Worm (Caenorhabditis elegans) whole organism, L2 larva: ENCODE measurements around the gene suex-1.

ENCODE experiments used
- C34F6.9 ChIP-seq: fragments of 150-350 bp; optimal IDR thresholded peaks from 2 replicates; lab custom pipeline; 2014; ENCODE audit warnings: missing biosample characterization, missing genetic modification characterization
- F13H6.1 ChIP-seq: sonication (generic microtip); optimal IDR thresholded peaks from 2 replicates; lab custom pipeline; 2016; ENCODE audit warnings: missing genetic modification characterization, missing compliant biosample characterization
- R02D3.7 ChIP-seq: fragments of 150-350 bp; optimal IDR thresholded peaks from 2 replicates; lab custom pipeline; 2014; ENCODE audit warnings: missing biosample characterization, missing genetic modification characterization
- Y55F3AM.14 ChIP-seq: fragments of 200-800 bp; sonication (Bioruptor generic); optimal IDR thresholded peaks from 2 replicates; lab custom pipeline; 2018; ENCODE audit warnings: mild to moderate bottlenecking, missing genetic modification characterization, missing compliant biosample characterization
- ZK546.5 ChIP-seq: sonication (generic microtip); optimal IDR thresholded peaks from 2 replicates; lab custom pipeline; 2017; ENCODE audit warnings: missing biosample characterization, missing genetic modification characterization
- alr-1 ChIP-seq: fragments of 150-350 bp; optimal IDR thresholded peaks from 2 replicates; lab custom pipeline; 2014; ENCODE audit warnings: missing biosample characterization, missing genetic modification characterization
- aly-2 ChIP-seq: fragments of 150-350 bp; optimal IDR thresholded peaks from 2 replicates; lab custom pipeline; 2014; ENCODE audit warnings: missing biosample characterization, missing genetic modification characterization
- ama-1 ChIP-seq: fragments of 150-350 bp; optimal IDR thresholded peaks from 2 replicates; lab custom pipeline; 2018; ENCODE audit warnings: inconsistent platforms
- blmp-1 ChIP-seq: sonication (generic microtip); optimal IDR thresholded peaks from 2 replicates; lab custom pipeline; 2017; ENCODE audit warnings: missing genetic modification characterization, mild to moderate bottlenecking, missing compliant biosample characterization, antibody characterized with exemption, moderate library complexity; ENCODE audit not compliant: insufficient read depth
- ceh-16 ChIP-seq: fragments of 150-350 bp; optimal IDR thresholded peaks from 2 replicates; lab custom pipeline; 2014; ENCODE audit warnings: missing biosample characterization, missing genetic modification characterization
- ceh-82 ChIP-seq: fragments of 150-350 bp; optimal IDR thresholded peaks from 2 replicates; lab custom pipeline; 2014; ENCODE audit warnings: missing biosample characterization, missing genetic modification characterization
- crh-2 ChIP-seq: sonication (generic microtip); optimal IDR thresholded peaks from 2 replicates; lab custom pipeline; 2017; ENCODE audit warnings: missing biosample characterization, missing genetic modification characterization
- dmd-4 ChIP-seq: sonication (generic microtip); optimal IDR thresholded peaks from 2 replicates; lab custom pipeline; 2017; ENCODE audit warnings: missing biosample characterization, missing genetic modification characterization
- egl-27 ChIP-seq: sonication (generic microtip); optimal IDR thresholded peaks from 3 replicates; lab custom pipeline; 2017; ENCODE audit warnings: missing biosample characterization, missing genetic modification reagents, missing genetic modification characterization
- elt-1 ChIP-seq: fragments of 150-350 bp; optimal IDR thresholded peaks from 2 replicates; lab custom pipeline; 2014; ENCODE audit warnings: missing biosample characterization, missing genetic modification characterization
- elt-3 ChIP-seq: sonication (generic microtip); optimal IDR thresholded peaks from 2 replicates; lab custom pipeline; 2017; ENCODE audit warnings: missing biosample characterization, missing genetic modification characterization
- fos-1 ChIP-seq: fragments of 150-350 bp; optimal IDR thresholded peaks from 2 replicates; lab custom pipeline; 2014; ENCODE audit warnings: missing biosample characterization, missing genetic modification characterization
- gmeb-1 ChIP-seq: fragments of 150-350 bp; optimal IDR thresholded peaks from 2 replicates; lab custom pipeline; 2014; ENCODE audit warnings: missing biosample characterization, missing genetic modification characterization
- lin-11 ChIP-seq: fragments of 150-350 bp; sonication (generic microtip); optimal IDR thresholded peaks from 2 replicates; lab custom pipeline; 2014; ENCODE audit warnings: missing biosample characterization, missing genetic modification characterization, inconsistent platforms, mixed read lengths
- lin-13 ChIP-seq: fragments of 150-350 bp; optimal IDR thresholded peaks from 2 replicates; lab custom pipeline; 2014; ENCODE audit warnings: missing biosample characterization, missing genetic modification reagents, missing genetic modification characterization
- lin-39 ChIP-seq: fragments of 150-350 bp; optimal IDR thresholded peaks from 2 replicates; lab custom pipeline; 2014; ENCODE audit warnings: missing biosample characterization, missing genetic modification reagents, missing genetic modification characterization
- lsy-2 ChIP-seq, 2 experiments: fragments of 150-350 bp in 1 of 2; sonication (generic microtip) in 1 of 2; optimal IDR thresholded peaks; 2 replicates each; lab custom pipeline; 2014 to 2017; ENCODE audit warnings: missing biosample characterization in 2 of 2, missing genetic modification characterization in 2 of 2
- mab-5 ChIP-seq: fragments of 150-350 bp; optimal IDR thresholded peaks from 2 replicates; lab custom pipeline; 2014; ENCODE audit warnings: missing biosample characterization, missing genetic modification characterization
- mbf-1 ChIP-seq: sonication (generic microtip); optimal IDR thresholded peaks from 2 replicates; lab custom pipeline; 2017; ENCODE audit warnings: missing biosample characterization, missing genetic modification characterization
- mdl-1 ChIP-seq, 2 experiments: fragments of 150-350 bp in 1 of 2; sonication (generic microtip) in 1 of 2; optimal IDR thresholded peaks; 2 replicates each; lab custom pipeline; 2017; ENCODE audit warnings: missing biosample characterization in 2 of 2, missing genetic modification characterization in 2 of 2
- nhr-10 ChIP-seq: sonication (generic microtip); optimal IDR thresholded peaks from 2 replicates; lab custom pipeline; 2017; ENCODE audit warnings: missing biosample characterization, missing genetic modification characterization
- nhr-11 ChIP-seq: fragments of 150-350 bp; optimal IDR thresholded peaks from 2 replicates; lab custom pipeline; 2014; ENCODE audit warnings: missing biosample characterization, missing genetic modification characterization
- nhr-129 ChIP-seq: fragments of 150-350 bp; optimal IDR thresholded peaks from 2 replicates; lab custom pipeline; 2014; ENCODE audit warnings: missing biosample characterization, missing genetic modification characterization
- nhr-21 ChIP-seq: fragments of 150-350 bp; optimal IDR thresholded peaks from 2 replicates; lab custom pipeline; 2014; ENCODE audit warnings: missing biosample characterization, missing genetic modification characterization
- nhr-23 ChIP-seq: fragments of 150-350 bp; optimal IDR thresholded peaks from 2 replicates; lab custom pipeline; 2014; ENCODE audit warnings: missing biosample characterization, missing genetic modification reagents, missing genetic modification characterization
- nhr-6 ChIP-seq: fragments of 150-350 bp; optimal IDR thresholded peaks from 2 replicates; lab custom pipeline; 2014; ENCODE audit warnings: missing biosample characterization, missing genetic modification characterization
- nhr-77 ChIP-seq: fragments of 150-350 bp; optimal IDR thresholded peaks from 2 replicates; lab custom pipeline; 2014; ENCODE audit warnings: missing biosample characterization, missing genetic modification characterization
- peb-1 ChIP-seq: fragments of 150-350 bp; optimal IDR thresholded peaks from 2 replicates; lab custom pipeline; 2014; ENCODE audit warnings: missing biosample characterization, missing genetic modification characterization
- sem-4 ChIP-seq: fragments of 150-350 bp; optimal IDR thresholded peaks from 2 replicates; lab custom pipeline; 2014; ENCODE audit warnings: missing biosample characterization, missing genetic modification reagents, missing genetic modification characterization
- skn-1 ChIP-seq: sonication (generic microtip); optimal IDR thresholded peaks from 2 replicates; lab custom pipeline; 2017; ENCODE audit warnings: missing biosample characterization, missing genetic modification characterization
- sma-3 ChIP-seq: sonication (generic microtip); optimal IDR thresholded peaks from 2 replicates; lab custom pipeline; 2016; ENCODE audit warnings: missing genetic modification reagents, missing genetic modification characterization, missing compliant biosample characterization
- sma-9 ChIP-seq, 2 experiments: fragments of 150-350 bp in 1 of 2; sonication (generic microtip) in 1 of 2; optimal IDR thresholded peaks; 2 replicates each; lab custom pipeline; 2014 to 2016; ENCODE audit warnings: missing genetic modification characterization in 2 of 2, mild to moderate bottlenecking in 1 of 2, missing biosample characterization in 1 of 2, missing compliant biosample characterization in 1 of 2, missing genetic modification reagents in 1 of 2, moderate library complexity in 1 of 2
- snpc-4 ChIP-seq: fragments of 150-350 bp; optimal IDR thresholded peaks from 2 replicates; lab custom pipeline; 2014; ENCODE audit warnings: missing biosample characterization, missing genetic modification characterization
- unc-39 ChIP-seq: fragments of 150-350 bp; optimal IDR thresholded peaks from 2 replicates; lab custom pipeline; 2014; ENCODE audit warnings: missing biosample characterization, missing genetic modification characterization
- unc-55 ChIP-seq: fragments of 150-350 bp; sonication (generic microtip); optimal IDR thresholded peaks from 3 replicates; lab custom pipeline; 2014; ENCODE audit warnings: missing biosample characterization, missing genetic modification reagents, missing genetic modification characterization
- unc-62 ChIP-seq: fragments of 150-350 bp; optimal IDR thresholded peaks from 2 replicates; lab custom pipeline; 2014; ENCODE audit warnings: missing biosample characterization, missing genetic modification reagents, missing genetic modification characterization
- zag-1 ChIP-seq: fragments of 150-350 bp; optimal IDR thresholded peaks from 2 replicates; lab custom pipeline; 2014; ENCODE audit warnings: missing biosample characterization, missing genetic modification characterization
- ztf-1 ChIP-seq: fragments of 200-800 bp; sonication (Bioruptor generic); conservative IDR thresholded peaks from 2 replicates; pipeline ENCODE4 v1.3.6; 2022; ENCODE audit warnings: missing genetic modification characterization, missing compliant biosample characterization
- ztf-11 ChIP-seq: sonication (generic microtip); optimal IDR thresholded peaks from 2 replicates; lab custom pipeline; 2017; ENCODE audit warnings: missing biosample characterization, missing genetic modification characterization
- ztf-4 ChIP-seq: fragments of 150-350 bp; optimal IDR thresholded peaks from 2 replicates; lab custom pipeline; 2014; ENCODE audit warnings: missing biosample characterization, missing genetic modification characterization

Gene suex-1

DNA sequence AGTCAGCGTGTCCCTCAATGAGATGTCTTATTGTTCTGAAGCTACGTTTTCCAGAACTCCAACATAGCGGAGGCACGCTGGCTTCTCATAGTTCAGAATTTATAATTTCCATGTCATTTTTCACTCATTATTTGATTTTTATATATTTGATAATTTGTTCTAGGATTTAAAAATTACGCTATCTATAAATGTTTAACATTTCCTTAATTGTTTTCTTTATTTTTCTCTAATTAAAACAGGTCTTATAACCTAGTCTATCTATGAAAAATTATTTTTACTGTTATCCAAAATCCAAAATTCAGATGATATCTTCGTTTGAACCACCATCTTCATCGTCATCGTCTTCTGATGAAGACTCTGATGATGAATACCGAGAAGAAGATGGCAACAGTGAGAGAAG lies 19.7 kb downstream of the suex-1 start, which contains the start of gene F56D1.1:
TSS of gene F56D1.1 (plus strand) at position 301 of the 400 bp plus-strand sequence.
- no peak for TF ChIP-seq R02D3.7 (tag; lab: Kevin White, UChicago)
- no peak for TF ChIP-seq mab-5 (tag; lab: Kevin White, UChicago)
- TF ChIP-seq sma-3: no peak
- no peak for TF ChIP-seq elt-1 (tag; lab: Kevin White, UChicago)
- TF ChIP-seq sem-4: no peak
- TF ChIP-seq lin-11 (tag; lab: Kevin White, UChicago): no peak
- TF ChIP-seq lsy-2 (tag; optimal IDR thresholded peaks at IDR 0.05; lab: Kevin White, UChicago): no peak

DNA sequence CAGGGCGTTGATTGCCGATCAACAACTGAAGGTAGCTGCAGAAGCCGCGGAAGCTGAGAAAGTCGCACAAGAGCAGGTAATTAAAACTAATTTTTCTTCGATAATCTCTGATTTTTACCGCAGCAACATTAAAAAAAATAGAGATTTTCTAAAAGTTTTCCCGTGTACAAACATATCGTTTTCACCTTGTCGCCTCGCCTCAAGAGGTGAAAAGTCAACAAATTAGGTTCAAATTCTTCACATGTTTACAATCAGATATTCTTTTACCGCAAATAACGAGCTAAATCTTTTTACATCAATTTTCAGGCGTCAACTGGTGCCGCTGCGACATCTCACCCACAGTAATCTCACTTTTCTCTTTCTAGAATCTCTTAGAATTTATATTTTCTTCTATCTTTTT lies 23.1 kb downstream of the suex-1 start, which contains the start of gene ilcr-2:
TSS of gene ilcr-2 (plus strand) at position 301 of the 400 bp plus-strand sequence.
- TF ChIP-seq ama-1 (lab: Kevin White, UChicago) (no peak), Y55F3AM.14 (GFP tag; lab: Kevin White, UChicago) (no peak), elt-3 (tag; lab: Kevin White, UChicago) (no peak), snpc-4 (tag; lab: Kevin White, UChicago) (no peak), lin-39 (no peak), nhr-129 (no peak), fos-1 (tag; lab: Kevin White, UChicago) (no peak), ceh-16 (tag; lab: Kevin White, UChicago) (no peak), nhr-11 (no peak), ztf-1 (no peak), peb-1 (no peak), alr-1 (tag; lab: Kevin White, UChicago) (no peak), egl-27 (tag; lab: Kevin White, UChicago) (no peak), ZK546.5 (tag; lab: Kevin White, UChicago) (no peak), ceh-82 (tag; lab: Kevin White, UChicago) (no peak), ztf-4 (no peak), unc-39 (no peak)

DNA sequence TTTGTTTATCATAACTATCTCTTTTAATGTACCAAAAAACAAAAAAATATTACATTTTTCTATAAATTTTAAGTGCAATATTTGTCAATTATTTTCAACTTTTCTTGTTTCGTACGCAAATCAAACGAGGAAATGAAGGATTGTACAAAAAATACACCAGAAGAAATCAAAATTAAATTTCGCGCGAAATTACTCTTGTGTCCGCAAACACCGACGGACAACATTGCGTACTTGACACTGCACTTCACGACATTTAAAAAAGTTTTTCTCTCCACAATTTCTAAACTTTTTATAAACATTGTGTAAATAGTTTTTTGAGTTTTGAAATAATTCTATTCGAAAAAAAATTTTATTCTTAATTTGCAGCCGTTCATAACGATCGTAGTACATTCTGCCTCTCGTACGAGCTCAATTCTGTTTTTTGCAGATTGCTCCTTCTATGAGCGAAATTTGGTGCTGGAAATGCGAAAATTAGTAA lies 24.1 kb downstream of the suex-1 start, which contains the start of gene mrps-16:
TSS of gene mrps-16 (plus strand) at position 428 of the 478 bp plus-strand sequence.
- TF ChIP-seq mbf-1 (tag; lab: Kevin White, UChicago): no peak
- TF ChIP-seq nhr-10 (tag; lab: Kevin White, UChicago): no peak
- peak; percentile 96 for TF ChIP-seq gmeb-1 (tag; lab: Kevin White, UChicago)
- no peak for TF ChIP-seq mdl-1 (tag; optimal IDR thresholded peaks at IDR 0.05; lab: Kevin White, UChicago)
- TF ChIP-seq C34F6.9: peak; percentile 64
- TF ChIP-seq ceh-16 (tag; lab: Kevin White, UChicago): no peak
- TF ChIP-seq lsy-2 (tag; optimal IDR thresholded peaks at IDR 0.05; lab: Kevin White, UChicago): peak; percentile 62 to 88
- TF ChIP-seq ama-1 (lab: Kevin White, UChicago): peak; percentile 3
- TF ChIP-seq nhr-21 (tag; lab: Kevin White, UChicago): peak; percentile 41
- peak; percentile 39 for TF ChIP-seq lin-13 (GFP tag; lab: Kevin White, UChicago)
- peak; percentile 75 for TF ChIP-seq sma-9 (GFP tag; optimal IDR thresholded peaks at IDR 0.05; lab: Kevin White, UChicago)
- TF ChIP-seq sma-9 (tag; optimal IDR thresholded peaks at IDR 0.05; lab: Kevin White, UChicago): no peak
- no peak for TF ChIP-seq peb-1
- no peak for TF ChIP-seq dmd-4 (tag; lab: Kevin White, UChicago)
- no peak for TF ChIP-seq blmp-1 (tag; lab: Kevin White, UChicago)
- TF ChIP-seq nhr-6 (tag; lab: Kevin White, UChicago): peak; percentile 8
- TF ChIP-seq sma-3: peak; percentile 70
- no peak for TF ChIP-seq nhr-77 (tag; lab: Kevin White, UChicago)
- no peak for TF ChIP-seq unc-62 (GFP tag; lab: Kevin White, UChicago)
- TF ChIP-seq aly-2 (tag; lab: Kevin White, UChicago): no peak
- no peak for TF ChIP-seq nhr-11
- TF ChIP-seq mab-5 (tag; lab: Kevin White, UChicago): peak; percentile 41
- TF ChIP-seq egl-27 (tag; lab: Kevin White, UChicago): no peak
- TF ChIP-seq ztf-11 (tag; lab: Kevin White, UChicago): no peak
- no peak for TF ChIP-seq ztf-4
- no peak for TF ChIP-seq nhr-23 (tag; lab: Kevin White, UChicago)
- peak; percentile 53 for TF ChIP-seq nhr-129
- no peak for TF ChIP-seq skn-1 (tag; lab: Kevin White, UChicago)
- no peak for TF ChIP-seq sem-4
- peak; percentile 26 for TF ChIP-seq fos-1 (tag; lab: Kevin White, UChicago)
- peak; percentile 65 for TF ChIP-seq snpc-4 (tag; lab: Kevin White, UChicago)
- TF ChIP-seq unc-55 (GFP tag; lab: Kevin White, UChicago): peak; percentile 72
- TF ChIP-seq crh-2 (tag; lab: Kevin White, UChicago): peak; percentile 34
- no peak for TF ChIP-seq R02D3.7 (tag; lab: Kevin White, UChicago)
- TF ChIP-seq ceh-82 (tag; lab: Kevin White, UChicago): no peak
- TF ChIP-seq lin-11 (tag; lab: Kevin White, UChicago): no peak
- TF ChIP-seq zag-1: no peak
- TF ChIP-seq elt-1 (tag; lab: Kevin White, UChicago): no peak
- no peak for TF ChIP-seq alr-1 (tag; lab: Kevin White, UChicago)
- TF ChIP-seq ztf-1: no peak
- TF ChIP-seq Y55F3AM.14 (GFP tag; lab: Kevin White, UChicago): no peak
- peak; percentile 41 for TF ChIP-seq F13H6.1
- TF ChIP-seq elt-3 (tag; lab: Kevin White, UChicago): no peak
